Worm (Caenorhabditis elegans) whole organism, L4 larva: ENCODE data around the gene ZC8.6.

Experiments used
- R02D3.7 ChIP-seq: fragments of 150-350 bp; sonication (generic microtip); optimal IDR thresholded peaks from 3 replicates; lab custom pipeline; 2014; ENCODE audit warnings: missing biosample characterization, missing genetic modification characterization
- Y105C5A.15 ChIP-seq: fragments of 200-800 bp; sonication (Bioruptor generic); IDR thresholded peaks from 2 replicates; pipeline ENCODE4 v1.3.6; 2022; ENCODE audit warnings: missing genetic modification characterization, missing compliant biosample characterization
- daf-16 ChIP-seq, 3 experiments: sonication (generic microtip); optimal IDR thresholded peaks; 2 replicates each; lab custom pipeline; 2016 to 2017; ENCODE audit warnings: missing genetic modification characterization in 3 of 3, missing genetic modification reagents in 3 of 3, mild to moderate bottlenecking in 2 of 3, missing compliant biosample characterization in 2 of 3, missing biosample characterization in 1 of 3, moderate library complexity in 1 of 3
- jun-1 ChIP-seq: fragments of 150-350 bp; optimal IDR thresholded peaks from 2 replicates; lab custom pipeline; 2014; ENCODE audit warnings: missing biosample characterization, missing genetic modification reagents, missing genetic modification characterization
- lin-13 ChIP-seq: fragments of 150-350 bp; optimal IDR thresholded peaks from 2 replicates; lab custom pipeline; 2014; ENCODE audit warnings: missing biosample characterization, missing genetic modification reagents, missing genetic modification characterization
- nhr-11 ChIP-seq: fragments of 150-350 bp; optimal IDR thresholded peaks from 2 replicates; lab custom pipeline; 2014; ENCODE audit warnings: missing biosample characterization, missing genetic modification characterization
- unc-62 ChIP-seq, 3 experiments: fragments of 150-350 bp in 1 of 3; sonication (generic microtip); optimal IDR thresholded peaks in 2 of 3; peaks in 1 of 3; 1 replicate in 1 of 3; 2 replicates in 2 of 3; lab custom pipeline; 2014 to 2017; ENCODE audit warnings: missing biosample characterization in 3 of 3, missing genetic modification characterization in 3 of 3, missing genetic modification reagents in 3 of 3, missing genotype in 1 of 3
- ztf-11 ChIP-seq: fragments of 150-350 bp; optimal IDR thresholded peaks from 2 replicates; lab custom pipeline; 2014; ENCODE audit warnings: missing biosample characterization, missing genetic modification characterization

- TF ChIP-seq unc-62 (GFP tag; optimal IDR thresholded peaks at IDR 0.05 in 1 of 2; lab: Kevin White, UChicago) (no peak), unc-62 (tag; optimal IDR thresholded peaks at IDR 0.05; lab: Kevin White, UChicago) (no peak), daf-16 (GFP tag; optimal IDR thresholded peaks at IDR 0.05; lab: Kevin White, UChicago) (no peak), daf-16 (tag; optimal IDR thresholded peaks at IDR 0.05; lab: Kevin White, UChicago) (no peak), R02D3.7 (tag; lab: Kevin White, UChicago) (no peak), jun-1 (tag; lab: Kevin White, UChicago) (no peak), ztf-11 (no peak), lin-13 (no peak), nhr-11 (tag; lab: Kevin White, UChicago) (no peak), Y105C5A.15 (GFP tag; lab: Robert Waterston, UW) (no peak)
These were observed 16.3 kb downstream of the ZC8.6 start for ce11 chrX:4981059-4981458.
